Worm (Caenorhabditis elegans) whole organism, L4 larva: Measurements from ENCODE around the gene rpl-16.
A peak's percentile ranks its signal among the peaks of the same experiment; 100 is the strongest.

Experiments used
- D1046.2 ChIP-seq: fragments of 200-800 bp; sonication (Bioruptor generic); IDR thresholded peaks from 2 replicates; pipeline ENCODE4 v1.3.6; 2022; ENCODE audit warnings: missing genetic modification characterization, missing compliant biosample characterization
- F10B5.3 ChIP-seq: sonication (generic microtip); optimal IDR thresholded peaks from 2 replicates; lab custom pipeline; 2016; ENCODE audit warnings: mild to moderate bottlenecking, missing genetic modification characterization, missing compliant biosample characterization
- R02D3.7 ChIP-seq: fragments of 150-350 bp; sonication (generic microtip); optimal IDR thresholded peaks from 3 replicates; lab custom pipeline; 2014; ENCODE audit warnings: missing biosample characterization, missing genetic modification characterization
- T20F7.1 ChIP-seq: fragments of 200-800 bp; sonication (Bioruptor generic); optimal IDR thresholded peaks from 2 replicates; lab custom pipeline; 2018; ENCODE audit warnings: mild to moderate bottlenecking, missing genetic modification characterization, missing compliant biosample characterization
- T26A8.4 ChIP-seq: fragments of 200-800 bp; sonication (Bioruptor generic); IDR thresholded peaks from 2 replicates; pipeline ENCODE4 v1.3.6; 2022; ENCODE audit warnings: missing genetic modification characterization, missing compliant biosample characterization
- Y5F2A.4 ChIP-seq: fragments of 200-800 bp; sonication (Bioruptor generic); optimal IDR thresholded peaks from 2 replicates; lab custom pipeline; 2018; ENCODE audit warnings: mild to moderate bottlenecking, missing genetic modification characterization, missing compliant biosample characterization
- Y75B8A.6 ChIP-seq: fragments of 200-800 bp; sonication (Bioruptor generic); IDR thresholded peaks from 2 replicates; pipeline ENCODE4 v1.3.6; 2022; ENCODE audit warnings: missing genetic modification reagents, missing genetic modification characterization, missing compliant biosample characterization
- ZK546.5 ChIP-seq, 2 experiments: sonication (generic microtip); optimal IDR thresholded peaks; 2 replicates each; lab custom pipeline; 2017; ENCODE audit warnings: missing biosample characterization in 2 of 2, missing genetic modification characterization in 2 of 2
- aha-1 ChIP-seq: fragments of 150-350 bp; peaks from one replicate; lab custom pipeline; 2014; ENCODE audit warnings: missing biosample characterization, missing genetic modification characterization
- ama-1 ChIP-seq: fragments of 150-350 bp; optimal IDR thresholded peaks from 2 replicates; lab custom pipeline; 2014; ENCODE audit warnings: inconsistent platforms, mixed read lengths
- attf-4 ChIP-seq: sonication (generic microtip); optimal IDR thresholded peaks from 3 replicates; lab custom pipeline; 2017; ENCODE audit warnings: missing biosample characterization, missing genetic modification characterization
- ceh-44 ChIP-seq: fragments of 200-800 bp; sonication (Bioruptor generic); IDR thresholded peaks from 2 replicates; pipeline ENCODE4 v1.3.6; 2022; ENCODE audit warnings: missing genetic modification reagents, missing genetic modification characterization, missing compliant biosample characterization
- ces-1 ChIP-seq: fragments of 150-350 bp; sonication (generic microtip); optimal IDR thresholded peaks from 4 replicates; lab custom pipeline; 2014; ENCODE audit warnings: missing biosample characterization, missing genetic modification reagents, missing genetic modification characterization
- ctbp-1 ChIP-seq: fragments of 200-800 bp; sonication (Bioruptor generic); IDR thresholded peaks from 2 replicates; pipeline ENCODE4 v1.3.6; 2022; ENCODE audit warnings: missing genetic modification reagents, missing genetic modification characterization, missing compliant biosample characterization
- daf-16 ChIP-seq, 3 experiments: sonication (generic microtip); optimal IDR thresholded peaks; 2 replicates each; lab custom pipeline; 2016 to 2017; ENCODE audit warnings: missing genetic modification characterization in 3 of 3, missing genetic modification reagents in 3 of 3, mild to moderate bottlenecking in 2 of 3, missing compliant biosample characterization in 2 of 3, missing biosample characterization in 1 of 3, moderate library complexity in 1 of 3
- daf-19 ChIP-seq: fragments of 200-800 bp; sonication (Bioruptor generic); conservative IDR thresholded peaks from 2 replicates; pipeline ENCODE4 v1.3.6; 2022; ENCODE audit warnings: missing genetic modification characterization, missing compliant biosample characterization
- dmd-6 ChIP-seq: fragments of 200-800 bp; sonication (Bioruptor generic); IDR thresholded peaks from 2 replicates; pipeline ENCODE4 v1.3.6; 2022; ENCODE audit warnings: missing genetic modification reagents, missing genetic modification characterization, missing compliant biosample characterization
- dmd-8 ChIP-seq: fragments of 200-800 bp; sonication (Bioruptor generic); IDR thresholded peaks from 2 replicates; pipeline ENCODE4 v1.3.6; 2022; ENCODE audit warnings: missing genetic modification characterization, missing compliant biosample characterization
- duxl-1 ChIP-seq: sonication (generic microtip); optimal IDR thresholded peaks from 2 replicates; lab custom pipeline; 2016; ENCODE audit warnings: mild to moderate bottlenecking, missing genetic modification characterization, moderate library complexity, missing compliant biosample characterization; ENCODE audit not compliant: poor library complexity
- dve-1 ChIP-seq: sonication (generic microtip); optimal IDR thresholded peaks from 2 replicates; lab custom pipeline; 2017; ENCODE audit warnings: antibody characterized with exemption, mild to moderate bottlenecking, missing genetic modification characterization, missing compliant biosample characterization; ENCODE audit not compliant: insufficient read depth
- egl-27 ChIP-seq: sonication (generic microtip); optimal IDR thresholded peaks from 3 replicates; lab custom pipeline; 2017; ENCODE audit warnings: missing biosample characterization, missing genetic modification reagents, missing genetic modification characterization
- gei-8 ChIP-seq: fragments of 200-800 bp; sonication (Bioruptor generic); optimal IDR thresholded peaks from 2 replicates; lab custom pipeline; 2018; ENCODE audit warnings: mild to moderate bottlenecking, missing genetic modification characterization, missing compliant biosample characterization
- hif-1 ChIP-seq, 2 experiments: sonication (generic microtip); optimal IDR thresholded peaks; 2 replicates each; lab custom pipeline; 2016 to 2017; ENCODE audit warnings: missing compliant biosample characterization in 2 of 2, missing genetic modification characterization in 2 of 2, missing genetic modification reagents in 2 of 2, missing genotype in 2 of 2, mild to moderate bottlenecking in 1 of 2
- hlh-11 ChIP-seq: fragments of 200-800 bp; sonication (Bioruptor generic); optimal IDR thresholded peaks from 2 replicates; lab custom pipeline; 2018; ENCODE audit warnings: mild to moderate bottlenecking, missing genetic modification characterization, missing compliant biosample characterization
- hmg-1.1 ChIP-seq: fragments of 200-800 bp; sonication (Bioruptor generic); IDR thresholded peaks from 2 replicates; pipeline ENCODE4 v1.3.6; 2022; ENCODE audit warnings: missing genetic modification reagents, missing genetic modification characterization, missing compliant biosample characterization
- lin-1 ChIP-seq: fragments of 200-800 bp; sonication (Bioruptor generic); IDR thresholded peaks from 2 replicates; pipeline ENCODE4 v1.3.6; 2022; ENCODE audit warnings: missing genetic modification reagents, missing genetic modification characterization, missing compliant biosample characterization
- lin-13 ChIP-seq: fragments of 150-350 bp; optimal IDR thresholded peaks from 2 replicates; lab custom pipeline; 2014; ENCODE audit warnings: missing biosample characterization, missing genetic modification reagents, missing genetic modification characterization
- lin-29 ChIP-seq: fragments of 200-800 bp; sonication (Bioruptor generic); IDR thresholded peaks from 2 replicates; pipeline ENCODE4 v1.3.6; 2022; ENCODE audit warnings: missing genetic modification reagents, missing genetic modification characterization, missing compliant biosample characterization
- lin-38 ChIP-seq: fragments of 200-800 bp; sonication (Bioruptor generic); IDR thresholded peaks from 2 replicates; pipeline ENCODE4 v1.3.6; 2022; ENCODE audit warnings: missing genetic modification reagents, missing genetic modification characterization, missing compliant biosample characterization
- madf-5 ChIP-seq, 2 experiments: fragments of 200-800 bp; sonication (Bioruptor generic); IDR thresholded peaks; 2 replicates each; pipeline ENCODE4 v1.3.6; 2022; ENCODE audit warnings: missing compliant biosample characterization in 2 of 2, missing genetic modification characterization in 2 of 2
- mdl-1 ChIP-seq, 2 experiments: fragments of 150-350 bp in 1 of 2; sonication (generic microtip) in 1 of 2; optimal IDR thresholded peaks; 2 replicates each; lab custom pipeline; 2014 to 2017; ENCODE audit warnings: missing biosample characterization in 2 of 2, missing genetic modification characterization in 2 of 2
- mdt-29 ChIP-seq: fragments of 200-800 bp; sonication (Bioruptor generic); IDR thresholded peaks from 2 replicates; pipeline ENCODE4 v1.3.6; 2022; ENCODE audit warnings: missing genetic modification reagents, missing genetic modification characterization, missing compliant biosample characterization
- mes-2 ChIP-seq: sonication (generic microtip); optimal IDR thresholded peaks from 2 replicates; lab custom pipeline; 2016; ENCODE audit warnings: missing genotype, mild to moderate bottlenecking, missing genetic modification characterization, missing compliant biosample characterization; ENCODE audit not compliant: poor library complexity, severe bottlenecking
- mxl-3 ChIP-seq: fragments of 200-800 bp; sonication (Bioruptor generic); optimal IDR thresholded peaks from 2 replicates; lab custom pipeline; 2018; ENCODE audit warnings: mild to moderate bottlenecking, missing genetic modification characterization, missing compliant biosample characterization
- nhr-111 ChIP-seq: fragments of 200-800 bp; sonication (Bioruptor generic); optimal IDR thresholded peaks from 2 replicates; lab custom pipeline; 2018; ENCODE audit warnings: mild to moderate bottlenecking, missing genetic modification characterization, missing compliant biosample characterization
- nhr-237 ChIP-seq: sonication (generic microtip); optimal IDR thresholded peaks from 2 replicates; lab custom pipeline; 2017; ENCODE audit warnings: missing biosample characterization, missing genetic modification characterization
- nhr-28 ChIP-seq: fragments of 150-350 bp; optimal IDR thresholded peaks from 2 replicates; lab custom pipeline; 2014; ENCODE audit warnings: missing biosample characterization, missing genetic modification characterization
- nhr-41 ChIP-seq: fragments of 200-800 bp; sonication (Bioruptor generic); IDR thresholded peaks from 2 replicates; pipeline ENCODE4 v1.3.6; 2022; ENCODE audit warnings: missing genetic modification reagents, missing genetic modification characterization, missing compliant biosample characterization
- nhr-6 ChIP-seq: fragments of 150-350 bp; optimal IDR thresholded peaks from 2 replicates; lab custom pipeline; 2014; ENCODE audit warnings: missing biosample characterization, missing genetic modification characterization
- nhr-77 ChIP-seq: fragments of 150-350 bp; optimal IDR thresholded peaks from 2 replicates; lab custom pipeline; 2014; ENCODE audit warnings: missing biosample characterization, missing genetic modification characterization
- php-3 ChIP-seq: fragments of 200-800 bp; sonication (Bioruptor generic); IDR thresholded peaks from 2 replicates; pipeline ENCODE4 v1.3.6; 2022; ENCODE audit warnings: missing genetic modification reagents, missing genetic modification characterization, missing compliant biosample characterization
- pqm-1 ChIP-seq: sonication (generic microtip); optimal IDR thresholded peaks from 2 replicates; lab custom pipeline; 2017; ENCODE audit warnings: missing biosample characterization, missing genetic modification characterization
- rbr-2 ChIP-seq: sonication (generic microtip); optimal IDR thresholded peaks from 2 replicates; lab custom pipeline; 2016; ENCODE audit warnings: missing genotype, missing genetic modification characterization, missing compliant biosample characterization
- saeg-2 ChIP-seq: fragments of 200-800 bp; sonication (Bioruptor generic); IDR thresholded peaks from 2 replicates; pipeline ENCODE4 v1.3.6; 2022; ENCODE audit warnings: missing genetic modification reagents, missing genetic modification characterization, missing compliant biosample characterization
- set-16 ChIP-seq: fragments of 200-800 bp; sonication (Bioruptor generic); IDR thresholded peaks from 2 replicates; pipeline ENCODE4 v1.3.6; 2022; ENCODE audit warnings: missing genetic modification reagents, missing genetic modification characterization, missing compliant biosample characterization
- skn-1 ChIP-seq: fragments of 150-350 bp; optimal IDR thresholded peaks from 2 replicates; lab custom pipeline; 2014; ENCODE audit warnings: missing biosample characterization, missing genetic modification characterization
- tag-97 ChIP-seq: fragments of 200-800 bp; sonication (Bioruptor generic); IDR thresholded peaks from 2 replicates; pipeline ENCODE4 v1.3.6; 2022; ENCODE audit warnings: missing genetic modification characterization, missing compliant biosample characterization
- tra-1 ChIP-seq: fragments of 200-800 bp; sonication (Bioruptor generic); IDR thresholded peaks from 2 replicates; pipeline ENCODE4 v1.3.6; 2022; ENCODE audit warnings: missing genetic modification reagents, missing genetic modification characterization, missing compliant biosample characterization
- unc-130 ChIP-seq: sonication (generic microtip); optimal IDR thresholded peaks from 2 replicates; lab custom pipeline; 2016; ENCODE audit warnings: missing genetic modification reagents, missing genetic modification characterization, missing compliant biosample characterization
- unc-39 ChIP-seq: sonication (generic microtip); optimal IDR thresholded peaks from 2 replicates; lab custom pipeline; 2017; ENCODE audit warnings: missing biosample characterization, missing genetic modification characterization
- unc-62 ChIP-seq, 3 experiments: fragments of 150-350 bp in 1 of 3; sonication (generic microtip); optimal IDR thresholded peaks in 2 of 3; peaks in 1 of 3; 1 replicate in 1 of 3; 2 replicates in 2 of 3; lab custom pipeline; 2014 to 2017; ENCODE audit warnings: missing biosample characterization in 3 of 3, missing genetic modification characterization in 3 of 3, missing genetic modification reagents in 3 of 3, missing genotype in 1 of 3

The rpl-16 gene

ce11 chrIII:3475014-3475413 is 28.4 kb downstream of the rpl-16 start:
- TF ChIP-seq tra-1 (GFP tag; lab: Robert Waterston, UW) (0 out of 2 replicates have a peak, but pooled peaks have one; percentile 7), set-16 (GFP tag; lab: Robert Waterston, UW) (no peak), lin-13 (GFP tag; lab: Kevin White, UChicago) (no peak), unc-130 (GFP tag; lab: Kevin White, UChicago) (no peak), nhr-237 (no peak), nhr-111 (GFP tag; lab: Kevin White, UChicago) (no peak), hmg-1.1 (GFP tag; lab: Robert Waterston, UW) (no peak), dmd-6 (GFP tag; lab: Robert Waterston, UW) (peak; percentile 52; the same call in 1 of the 2 replicates), nhr-28 (peak; percentile 60), hif-1 (tag; optimal IDR thresholded peaks at IDR 0.05; lab: Kevin White, UChicago) (no peak), nhr-41 (GFP tag; lab: Robert Waterston, UW) (no peak), unc-39 (tag; lab: Kevin White, UChicago) (no peak), mxl-3 (GFP tag; lab: Kevin White, UChicago) (no peak), pqm-1 (tag; lab: Kevin White, UChicago) (peak; percentile 58), madf-5 (GFP tag; IDR thresholded peaks at IDR 0.05; lab: Robert Waterston, UW) (no peak), ZK546.5 (tag; optimal IDR thresholded peaks at IDR 0.05; lab: Kevin White, UChicago) (no peak), Y75B8A.6 (GFP tag; lab: Robert Waterston, UW) (no peak), lin-1 (GFP tag; lab: Robert Waterston, UW) (no peak), rbr-2 (no peak), ceh-44 (GFP tag; lab: Robert Waterston, UW) (no peak), Y5F2A.4 (GFP tag; lab: Kevin White, UChicago) (no peak), tag-97 (GFP tag; lab: Robert Waterston, UW) (no peak), unc-62 (GFP tag; optimal IDR thresholded peaks at IDR 0.05 in 1 of 2; lab: Kevin White, UChicago) (no peak), unc-62 (tag; optimal IDR thresholded peaks at IDR 0.05; lab: Kevin White, UChicago) (no peak), mdl-1 (tag; optimal IDR thresholded peaks at IDR 0.05; lab: Kevin White, UChicago) (no peak), lin-29 (GFP tag; lab: Robert Waterston, UW) (no peak), duxl-1 (tag; lab: Kevin White, UChicago) (no peak), ces-1 (GFP tag; lab: Kevin White, UChicago) (no peak), D1046.2 (GFP tag; lab: Robert Waterston, UW) (no peak), daf-19 (GFP tag; lab: Robert Waterston, UW) (no peak), mes-2 (tag; lab: Kevin White, UChicago) (no peak), php-3 (peak; percentile 60; the same call in 1 of the 2 replicates), T20F7.1 (GFP tag; lab: Kevin White, UChicago) (no peak), lin-38 (GFP tag; lab: Robert Waterston, UW) (no peak), nhr-6 (tag; lab: Kevin White, UChicago) (no peak), daf-16 (GFP tag; optimal IDR thresholded peaks at IDR 0.05; lab: Kevin White, UChicago) (no peak), daf-16 (tag; optimal IDR thresholded peaks at IDR 0.05; lab: Kevin White, UChicago) (peak; percentile 19), saeg-2 (GFP tag; lab: Robert Waterston, UW) (no peak), dmd-8 (no peak), dve-1 (tag; lab: Kevin White, UChicago) (peak; percentile 64), mdt-29 (GFP tag; lab: Robert Waterston, UW) (no peak), ctbp-1 (GFP tag; lab: Robert Waterston, UW) (no peak), T26A8.4 (GFP tag; lab: Robert Waterston, UW) (no peak), ama-1 (lab: Kevin White, UChicago) (no peak), attf-4 (no peak), hlh-11 (tag; lab: Kevin White, UChicago) (peak; percentile 2), egl-27 (tag; lab: Kevin White, UChicago) (no peak), F10B5.3 (tag; lab: Kevin White, UChicago) (no peak), gei-8 (GFP tag; lab: Kevin White, UChicago) (no peak), aha-1 (tag; lab: Kevin White, UChicago) (no peak), nhr-77 (tag; lab: Kevin White, UChicago) (no peak), R02D3.7 (tag; lab: Kevin White, UChicago) (no peak), skn-1 (no peak)
